Worm (Caenorhabditis elegans) whole organism, early embryonic: ENCODE data around the gene nas-11.

ENCODE experiments used
- aly-1 ChIP-seq: sonication (generic microtip); optimal IDR thresholded peaks from 2 replicates; lab custom pipeline; 2016; ENCODE audit warnings: missing genetic modification characterization, missing compliant biosample characterization
- ama-1 ChIP-seq: fragments of 150-350 bp; optimal IDR thresholded peaks from 2 replicates; lab custom pipeline; 2014
- ceh-36 ChIP-seq: sonication (generic microtip); optimal IDR thresholded peaks from 2 replicates; lab custom pipeline; 2016; ENCODE audit warnings: missing genetic modification characterization, inconsistent platforms, missing compliant biosample characterization
- ets-7 ChIP-seq: sonication (generic microtip); optimal IDR thresholded peaks from 2 replicates; lab custom pipeline; 2016; ENCODE audit warnings: missing genotype, missing genetic modification characterization, missing compliant biosample characterization
- flt-1 ChIP-seq: fragments of 200-800 bp; sonication (Bioruptor generic); IDR thresholded peaks from 2 replicates; pipeline ENCODE4 v1.3.6; 2022; ENCODE audit warnings: missing genetic modification characterization, missing compliant biosample characterization
- hmg-4 ChIP-seq: fragments of 200-800 bp; sonication (Bioruptor generic); optimal IDR thresholded peaks from 2 replicates; lab custom pipeline; 2018; ENCODE audit warnings: mild to moderate bottlenecking, missing genetic modification characterization, missing compliant biosample characterization
- hnd-1 ChIP-seq: sonication (generic microtip); optimal IDR thresholded peaks from 2 replicates; lab custom pipeline; 2016; ENCODE audit warnings: missing genetic modification characterization, missing compliant biosample characterization
- sea-1 ChIP-seq: fragments of 200-800 bp; sonication (Bioruptor generic); conservative IDR thresholded peaks from 2 replicates; pipeline ENCODE4 v1.3.6; 2022; ENCODE audit warnings: missing genetic modification characterization, missing compliant biosample characterization
- tbx-11 ChIP-seq: fragments of 200-800 bp; sonication (Bioruptor generic); IDR thresholded peaks from 2 replicates; pipeline ENCODE4 v1.3.6; 2022; ENCODE audit warnings: missing genetic modification characterization, missing compliant biosample characterization
- tbx-37 ChIP-seq: fragments of 200-800 bp; sonication (Bioruptor generic); conservative IDR thresholded peaks from 2 replicates; pipeline ENCODE4 v1.3.6; 2022; ENCODE audit warnings: missing genetic modification reagents, missing genetic modification characterization, missing compliant biosample characterization
- tra-4 ChIP-seq: sonication (generic microtip); optimal IDR thresholded peaks from 2 replicates; lab custom pipeline; 2017; ENCODE audit warnings: missing genetic modification characterization, missing compliant biosample characterization

ce11 chrX:6713277-6713676 lies at the start of gene nas-11:
- TF ChIP-seq flt-1 (GFP tag; lab: Robert Waterston, UW) (no peak), ama-1 (lab: Kevin White, UChicago) (no peak), hnd-1 (tag; lab: Kevin White, UChicago) (no peak), tbx-37 (GFP tag; lab: Robert Waterston, UW) (no peak), sea-1 (no peak), ets-7 (tag; lab: Kevin White, UChicago) (no peak), tra-4 (no peak), aly-1 (tag; lab: Kevin White, UChicago) (no peak), hmg-4 (GFP tag; lab: Kevin White, UChicago) (no peak), tbx-11 (GFP tag; lab: Robert Waterston, UW) (no peak), ceh-36 (tag; lab: Kevin White, UChicago) (no peak)
